Fruit fly (Drosophila melanogaster) whole organism, prepupa: Measurements from ENCODE around the gene Wwox.

ENCODE experiments used
- Blimp-1 ChIP-seq: fragments of 200-800 bp; sonication (Bioruptor generic); optimal IDR thresholded peaks from 3 replicates; lab custom pipeline; 2017; ENCODE audit warnings: missing biosample characterization, missing genetic modification characterization, mild to moderate bottlenecking, moderate library complexity, missing genetic modification reagents
- CG10631 ChIP-seq: fragments of 200-800 bp; sonication (Bioruptor generic); optimal IDR thresholded peaks from 2 replicates; lab custom pipeline; 2016; ENCODE audit warnings: missing biosample characterization, missing genetic modification characterization
- CG10669 ChIP-seq: fragments of 200-800 bp; sonication (Bioruptor generic); optimal IDR thresholded peaks from 3 replicates; lab custom pipeline; 2018; ENCODE audit warnings: missing biosample characterization, mild to moderate bottlenecking, missing genetic modification characterization, moderate library complexity
- CG11762 ChIP-seq: fragments of 200-800 bp; sonication (Bioruptor generic); optimal IDR thresholded peaks from 3 replicates; lab custom pipeline; 2016; ENCODE audit warnings: missing biosample characterization, missing genetic modification characterization; ENCODE audit not compliant: insufficient read depth
- CG15336 ChIP-seq: fragments of 200-800 bp; sonication (Bioruptor generic); IDR thresholded peaks from 2 replicates; pipeline ENCODE4 v1.3.6; 2022; ENCODE audit warnings: missing biosample characterization, missing genetic modification characterization
- CG1621 ChIP-seq: fragments of 200-800 bp; sonication (Bioruptor generic); optimal IDR thresholded peaks from 3 replicates; lab custom pipeline; 2018; ENCODE audit warnings: missing biosample characterization, mild to moderate bottlenecking, missing genetic modification characterization
- CG16779 ChIP-seq: fragments of 200-800 bp; sonication (Bioruptor generic); optimal IDR thresholded peaks from 3 replicates; lab custom pipeline; 2017; ENCODE audit warnings: missing biosample characterization, mild to moderate bottlenecking, missing genetic modification characterization
- CG32006 ChIP-seq: fragments of 200-800 bp; sonication (Bioruptor generic); optimal IDR thresholded peaks from 3 replicates; lab custom pipeline; 2017; ENCODE audit warnings: missing biosample characterization, mild to moderate bottlenecking, missing genetic modification characterization
- CG3919 ChIP-seq: fragments of 200-800 bp; sonication (Bioruptor generic); optimal IDR thresholded peaks from 3 replicates; lab custom pipeline; 2016; ENCODE audit warnings: missing biosample characterization, missing genetic modification characterization
- CG6163 ChIP-seq: fragments of 200-800 bp; sonication (Bioruptor generic); IDR thresholded peaks from 3 replicates; pipeline ENCODE4 v1.3.6; 2022; ENCODE audit warnings: missing biosample characterization, missing genetic modification characterization
- CG6808 ChIP-seq: fragments of 200-800 bp; sonication (Bioruptor generic); optimal IDR thresholded peaks from 3 replicates; lab custom pipeline; 2017; ENCODE audit warnings: missing biosample characterization, missing genetic modification characterization, mild to moderate bottlenecking, moderate library complexity, missing genetic modification reagents
- CG6854 ChIP-seq: fragments of 200-800 bp; sonication (Bioruptor generic); optimal IDR thresholded peaks from 2 replicates; lab custom pipeline; 2017; ENCODE audit warnings: missing biosample characterization, mild to moderate bottlenecking, missing genetic modification characterization
- CG8119 ChIP-seq: fragments of 200-800 bp; sonication (Bioruptor generic); IDR thresholded peaks from 3 replicates; pipeline ENCODE4 v1.3.6; 2022; ENCODE audit warnings: missing biosample characterization, missing genetic modification characterization
- CG9139 ChIP-seq: fragments of 200-800 bp; sonication (Bioruptor generic); optimal IDR thresholded peaks from 3 replicates; lab custom pipeline; 2017; ENCODE audit warnings: missing biosample characterization, mild to moderate bottlenecking, missing genetic modification characterization
- Eip75B ChIP-seq: fragments of 200-800 bp; sonication (Bioruptor generic); optimal IDR thresholded peaks from 3 replicates; lab custom pipeline; 2016; ENCODE audit warnings: missing biosample characterization, missing genetic modification characterization
- Eip78C ChIP-seq: fragments of 200-800 bp; sonication (Bioruptor generic); peaks from one replicate; lab custom pipeline; 2016; ENCODE audit warnings: missing biosample characterization, missing genetic modification characterization
- Eip93F ChIP-seq: fragments of 200-800 bp; sonication (Bioruptor generic); optimal IDR thresholded peaks from 2 replicates; lab custom pipeline; 2016; ENCODE audit warnings: missing biosample characterization, mild to moderate bottlenecking, missing genetic modification characterization
- Hr38 ChIP-seq: sonication (Bioruptor generic); optimal IDR thresholded peaks from 2 replicates; lab custom pipeline; 2016; ENCODE audit warnings: missing biosample characterization, missing genetic modification characterization
- Hr39 ChIP-seq: fragments of 200-800 bp; sonication (Bioruptor generic); optimal IDR thresholded peaks from 2 replicates; lab custom pipeline; 2016; ENCODE audit warnings: missing biosample characterization, missing genetic modification characterization
- Met ChIP-seq: fragments of 200-800 bp; sonication (Bioruptor generic); optimal IDR thresholded peaks from 3 replicates; lab custom pipeline; 2016; ENCODE audit warnings: missing biosample characterization, missing genetic modification characterization
- Sox102F ChIP-seq: fragments of 200-800 bp; sonication (Bioruptor generic); optimal IDR thresholded peaks from 2 replicates; lab custom pipeline; 2016; ENCODE audit warnings: missing biosample characterization, mild to moderate bottlenecking, missing genetic modification characterization
- Sox14 ChIP-seq: fragments of 200-800 bp; sonication (Bioruptor generic); optimal IDR thresholded peaks from 3 replicates; lab custom pipeline; 2016; ENCODE audit warnings: missing biosample characterization, missing genetic modification characterization
- Sox15 ChIP-seq: fragments of 200-800 bp; sonication (Bioruptor generic); optimal IDR thresholded peaks from 3 replicates; lab custom pipeline; 2016; ENCODE audit warnings: missing biosample characterization, missing genetic modification characterization
- achi ChIP-seq: fragments of 200-800 bp; sonication (Bioruptor generic); optimal IDR thresholded peaks from 3 replicates; lab custom pipeline; 2016; ENCODE audit warnings: missing biosample characterization, missing genetic modification characterization
- cyc ChIP-seq: fragments of 200-800 bp; sonication (Bioruptor generic); optimal IDR thresholded peaks from 3 replicates; lab custom pipeline; 2016; ENCODE audit warnings: missing biosample characterization, missing genetic modification characterization
- dac ChIP-seq: fragments of 200-800 bp; sonication (Bioruptor generic); optimal IDR thresholded peaks from 2 replicates; lab custom pipeline; 2017; ENCODE audit warnings: missing biosample characterization, mild to moderate bottlenecking, missing genetic modification characterization
- eg ChIP-seq: fragments of 200-800 bp; sonication (Bioruptor generic); IDR thresholded peaks from 3 replicates; pipeline ENCODE4 v1.3.6; 2022; ENCODE audit warnings: missing biosample characterization, missing genetic modification characterization
- esn ChIP-seq: fragments of 200-800 bp; sonication (Bioruptor generic); optimal IDR thresholded peaks from 2 replicates; lab custom pipeline; 2016; ENCODE audit warnings: missing biosample characterization, mild to moderate bottlenecking, missing genetic modification characterization, moderate library complexity
- lz ChIP-seq: fragments of 200-800 bp; sonication (Bioruptor generic); optimal IDR thresholded peaks from 3 replicates; lab custom pipeline; 2016; ENCODE audit warnings: missing biosample characterization, missing genetic modification characterization
- net ChIP-seq: fragments of 200-800 bp; sonication (Bioruptor generic); optimal IDR thresholded peaks from 3 replicates; lab custom pipeline; 2016; ENCODE audit warnings: missing biosample characterization, missing genetic modification characterization
- pdm3 ChIP-seq: fragments of 200-800 bp; sonication (Bioruptor generic); optimal IDR thresholded peaks from 3 replicates; lab custom pipeline; 2016; ENCODE audit warnings: missing biosample characterization, missing genetic modification characterization
- salr ChIP-seq, 2 experiments: fragments of 200-800 bp; sonication (Bioruptor generic); optimal IDR thresholded peaks; 3 replicates each; lab custom pipeline; 2016 to 2018; ENCODE audit warnings: missing biosample characterization in 2 of 2, missing genetic modification characterization in 2 of 2, mild to moderate bottlenecking in 1 of 2
- ss ChIP-seq, 2 experiments: fragments of 200-800 bp; sonication (Bioruptor generic); optimal IDR thresholded peaks; 2 replicates in 1 of 2; 3 replicates in 1 of 2; lab custom pipeline; 2017 to 2018; ENCODE audit warnings: mild to moderate bottlenecking in 2 of 2, missing biosample characterization in 2 of 2, missing genetic modification characterization in 2 of 2, moderate library complexity in 1 of 2
- topi ChIP-seq: fragments of 200-800 bp; sonication (Bioruptor generic); optimal IDR thresholded peaks from 3 replicates; lab custom pipeline; 2016; ENCODE audit warnings: missing biosample characterization, missing genetic modification characterization
- vri ChIP-seq: fragments of 200-800 bp; sonication (Bioruptor generic); optimal IDR thresholded peaks from 3 replicates; lab custom pipeline; 2016; ENCODE audit warnings: missing biosample characterization, mild to moderate bottlenecking, missing genetic modification characterization

Wwox gene

DNA sequence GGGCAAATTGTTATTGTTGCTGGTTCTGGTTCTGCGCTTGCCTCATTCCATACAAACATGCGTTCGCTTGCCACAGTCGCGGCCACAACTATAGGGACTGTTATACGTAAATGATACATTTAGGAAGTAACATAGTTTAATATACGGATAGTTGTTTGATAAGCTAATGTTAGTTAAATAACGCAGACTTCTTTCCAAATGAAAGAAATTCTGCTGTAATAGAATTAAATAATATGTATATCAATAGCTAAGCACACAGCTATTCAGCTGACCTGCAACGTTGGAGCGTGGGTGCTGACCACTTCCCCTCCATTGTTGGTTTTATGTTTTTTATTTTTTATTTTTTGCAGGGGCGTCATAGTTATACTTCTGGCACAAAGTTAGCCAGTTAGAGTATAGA is 30.6 kb upstream of the Wwox start (continued):
- TF ChIP-seq ss (GFP tag; optimal IDR thresholded peaks at IDR 0.05; lab: Kevin White, UChicago) (peak in 1 of 2 experiments; percentile 52), Eip93F (GFP tag; lab: Kevin White, UChicago) (no peak), Hr38 (GFP tag; lab: Kevin White, UChicago) (no peak), CG9139 (no peak), CG6808 (GFP tag; lab: Kevin White, UChicago) (peak; percentile 22), Eip78C (peak; percentile 86), Met (GFP tag; lab: Kevin White, UChicago) (no peak), CG3919 (GFP tag; lab: Kevin White, UChicago) (peak; percentile 44)

DNA sequence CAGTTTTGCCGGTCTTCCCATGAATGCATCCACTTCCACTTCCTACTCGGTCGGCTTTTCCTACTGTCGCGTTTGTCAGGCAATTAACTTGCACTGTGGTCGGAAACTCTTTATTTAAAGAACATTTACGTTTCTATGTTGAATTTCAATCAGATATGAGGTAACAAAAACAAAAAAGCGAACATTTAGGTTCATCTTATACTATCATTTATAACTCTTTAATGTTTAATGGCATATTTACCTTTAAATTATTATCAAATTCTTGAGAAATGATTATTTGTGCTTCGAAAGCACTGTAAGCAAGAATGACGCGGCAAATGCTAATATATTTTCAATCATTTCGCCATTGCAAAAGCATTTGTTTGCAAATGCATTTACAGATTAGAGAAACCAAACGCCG is 29.7 kb upstream of the Wwox start:
- TF ChIP-seq CG10669 (GFP tag; lab: Kevin White, UChicago): no peak
- TF ChIP-seq pdm3 (GFP tag; lab: Kevin White, UChicago): peak; percentile 5
- TF ChIP-seq Sox15: no peak
- TF ChIP-seq Eip78C: peak; percentile 70
- TF ChIP-seq CG3919 (GFP tag; lab: Kevin White, UChicago): peak; percentile 1
- TF ChIP-seq Eip75B (GFP tag; lab: Kevin White, UChicago): peak; percentile 3
- TF ChIP-seq CG15336 (GFP tag; lab: Robert Waterston, UW): peak; percentile 49; the same call in 1 of the 2 replicates
- no peak for TF ChIP-seq vri (GFP tag; lab: Kevin White, UChicago)
- TF ChIP-seq CG11762 (GFP tag; lab: Kevin White, UChicago): no peak
- TF ChIP-seq eg (GFP tag; lab: Robert Waterston, UW): 0 out of 3 replicates have a peak, but pooled peaks have one; percentile 9
- peak; percentile 46; the same call in 1 of the 3 replicates for TF ChIP-seq CG8119
- TF ChIP-seq esn (GFP tag; lab: Kevin White, UChicago): peak; percentile 32
- 0 out of 3 replicates have a peak, but pooled peaks have one; percentile 39 for TF ChIP-seq CG6163 (GFP tag; lab: Robert Waterston, UW)
- TF ChIP-seq topi (GFP tag; lab: Kevin White, UChicago): peak; percentile 28
- TF ChIP-seq Hr39 (GFP tag; lab: Kevin White, UChicago): peak; percentile 10
- no peak for TF ChIP-seq salr (GFP tag; optimal IDR thresholded peaks at IDR 0.05; lab: Kevin White, UChicago)
- TF ChIP-seq Sox14 (GFP tag; lab: Kevin White, UChicago): peak; percentile 11
- TF ChIP-seq achi: peak; percentile 28
- TF ChIP-seq dac (GFP tag; lab: Kevin White, UChicago): no peak
- TF ChIP-seq, all 60 proteins: peak for 13

DNA sequence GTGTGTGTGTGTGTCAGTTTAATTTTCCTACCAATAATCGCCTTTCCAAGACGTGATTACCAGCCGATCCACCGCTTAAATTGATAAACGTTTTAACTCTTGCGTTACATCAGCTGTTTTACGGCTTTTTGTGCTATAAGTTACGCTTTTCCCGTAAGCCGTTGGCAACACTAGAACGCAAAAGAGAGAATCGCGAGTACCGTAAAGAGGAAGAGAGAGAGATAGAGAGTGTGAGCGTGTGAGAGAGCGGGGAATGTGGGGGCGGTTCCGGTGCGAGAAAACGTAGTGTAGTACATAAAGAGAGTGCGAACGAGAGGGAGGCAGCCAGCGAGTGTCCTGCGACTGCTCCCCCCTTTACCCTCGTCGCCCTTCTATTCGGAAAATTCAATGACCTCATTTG is 27.5 kb upstream of the Wwox start:
- TF ChIP-seq Sox102F (GFP tag; lab: Kevin White, UChicago) (no peak), CG6854 (GFP tag; lab: Kevin White, UChicago) (no peak), Blimp-1 (GFP tag; lab: Kevin White, UChicago) (no peak), CG1621 (peak; percentile 77), Hr38 (GFP tag; lab: Kevin White, UChicago) (no peak), Sox14 (GFP tag; lab: Kevin White, UChicago) (peak; percentile 2), achi (peak; percentile 3), Met (GFP tag; lab: Kevin White, UChicago) (no peak), CG16779 (tag; lab: Kevin White, UChicago) (no peak), CG3919 (GFP tag; lab: Kevin White, UChicago) (no peak), CG15336 (GFP tag; lab: Robert Waterston, UW) (peak; percentile 18; the same call in 1 of the 2 replicates), CG6163 (GFP tag; lab: Robert Waterston, UW) (peak; percentile 16; the same call in 1 of the 3 replicates), lz (GFP tag; lab: Kevin White, UChicago) (no peak), CG10631 (GFP tag; lab: Kevin White, UChicago) (no peak), Eip78C (peak; percentile 57), cyc (GFP tag; lab: Kevin White, UChicago) (no peak), CG32006 (no peak), ss (GFP tag; optimal IDR thresholded peaks at IDR 0.05; lab: Kevin White, UChicago) (peak; percentile 11 to 28), vri (GFP tag; lab: Kevin White, UChicago) (peak; percentile 1), net (no peak)
